Worm (Caenorhabditis elegans) whole organism, L2 larva: Measurements from ENCODE around the gene sftb-6.

Experiments
- ceh-82 ChIP-seq: fragments of 150-350 bp; optimal IDR thresholded peaks from 2 replicates; lab custom pipeline; 2014; ENCODE audit warnings: missing biosample characterization, missing genetic modification characterization
- skn-1 ChIP-seq: sonication (generic microtip); optimal IDR thresholded peaks from 2 replicates; lab custom pipeline; 2017; ENCODE audit warnings: missing biosample characterization, missing genetic modification characterization

ce11 chrII:105889-106288, 7.7 kb downstream of the sftb-6 start, which contains the start of gene txt-1:
- TF ChIP-seq skn-1 (tag; lab: Kevin White, UChicago), result no peak
- TF ChIP-seq ceh-82 (tag; lab: Kevin White, UChicago), result no peak
